Fruit fly (Drosophila melanogaster) whole organism, larva: ENCODE data around the gene mthl10.

ENCODE experiments used
- noc ChIP-seq: fragments of 200-800 bp; sonication (Bioruptor generic); optimal IDR thresholded peaks from 3 replicates; lab custom pipeline; 2019; ENCODE audit warnings: missing biosample characterization, mild to moderate bottlenecking, missing genetic modification characterization, moderate library complexity

The mthl10 gene

dm6 chr3L:349751-350150, 7.0 kb upstream of the mthl10 start:
- peak; percentile 51 for TF ChIP-seq noc

- TF ChIP-seq noc: no peak
Measured at dm6 chr3L:348406-348743, 5.7 kb upstream of the mthl10 start.

- TF ChIP-seq noc: no peak
Measured at dm6 chr3L:347641-348405, 5.1 kb upstream of the mthl10 start.

DNA sequence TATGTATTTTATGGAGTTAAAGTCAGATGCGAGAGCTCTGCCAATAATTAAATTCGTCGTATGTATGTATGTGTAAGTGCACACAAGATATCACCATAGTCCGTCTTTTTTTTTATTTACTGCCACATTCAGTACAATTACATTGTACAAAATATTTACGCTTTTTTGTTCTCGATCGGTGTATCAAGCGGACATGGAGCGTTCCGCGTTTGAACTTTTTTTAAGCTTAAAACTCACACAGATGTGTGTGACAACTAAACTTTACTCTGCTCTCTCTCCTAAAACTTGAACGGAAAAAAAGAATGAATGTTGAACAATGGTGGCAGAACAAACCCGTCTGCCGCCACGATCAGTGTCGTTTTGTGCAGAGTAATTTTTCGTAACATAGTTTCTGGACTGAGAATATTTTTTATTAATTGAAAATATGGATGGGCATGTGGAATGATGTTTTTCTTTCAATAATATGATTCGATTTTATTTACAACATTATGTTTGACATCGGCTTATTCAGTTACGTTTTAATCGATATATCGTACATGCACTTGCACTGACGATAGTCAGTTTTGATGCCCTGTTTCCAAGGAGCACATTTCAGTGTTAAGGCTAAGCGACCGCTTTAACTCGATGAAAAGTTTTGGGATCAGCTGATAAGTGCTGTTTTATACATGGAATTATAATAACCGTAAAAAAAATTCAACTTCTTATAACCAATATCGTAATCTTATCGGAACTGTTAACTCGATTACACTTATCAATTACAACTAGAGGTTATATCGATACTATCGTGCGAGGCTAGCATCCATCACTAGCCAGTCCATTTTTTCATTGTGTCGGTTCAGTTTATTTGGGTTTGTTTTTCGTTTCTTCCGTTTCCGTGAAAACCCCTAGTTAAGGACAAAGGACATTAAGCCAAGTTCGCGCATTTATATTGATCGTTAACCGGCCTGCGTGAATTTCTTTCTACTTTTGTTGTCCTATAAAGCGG, 4.2 kb upstream of the mthl10 start, which contains the start of gene mth:
Gene mth (minus strand): TSS at position 302 of the 985 bp plus-strand sequence.
- peak; percentile 36 for TF ChIP-seq noc

dm6 chr3L:343316-343715, 601 bp upstream of the mthl10 start:
- no peak for TF ChIP-seq noc

DNA sequence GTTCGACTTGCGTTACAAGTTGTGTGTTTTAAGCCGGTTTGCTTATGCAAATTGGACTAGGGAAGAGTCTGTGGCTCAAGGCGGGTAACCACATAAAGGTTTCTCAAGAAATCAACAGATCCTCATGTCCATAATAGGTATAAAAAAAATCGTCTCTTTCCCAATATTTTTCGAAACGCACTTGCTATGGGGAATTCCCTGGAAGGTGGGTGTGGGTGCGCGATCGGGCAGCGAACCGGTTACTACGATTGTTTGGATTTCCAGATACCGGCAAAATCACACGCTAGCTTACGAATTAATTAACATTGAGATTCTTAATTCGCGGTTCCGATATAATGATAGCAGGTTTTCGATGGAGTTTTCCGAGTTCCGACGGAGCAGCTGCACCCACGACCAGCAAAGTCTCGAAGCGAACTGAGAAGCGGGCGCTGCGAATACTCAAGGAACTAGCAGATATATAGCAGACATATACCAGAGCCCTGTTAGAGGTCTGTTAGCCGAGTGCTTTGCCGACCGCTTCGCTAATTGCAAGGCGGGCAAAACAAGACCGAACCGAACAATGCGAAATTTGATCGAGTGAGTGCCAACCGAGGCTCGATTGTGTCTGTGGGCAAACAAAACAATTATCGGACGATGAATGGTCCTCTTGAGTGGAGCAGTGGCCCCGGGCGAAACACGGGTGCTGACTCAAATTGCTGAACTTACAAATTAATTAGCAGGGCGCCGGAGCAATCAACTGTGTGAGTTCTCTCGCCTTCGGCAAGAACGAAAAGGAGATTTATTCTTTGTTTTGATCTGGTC, 1.5 kb downstream of the mthl10 start:
- peak; percentile 18 for TF ChIP-seq noc

- no peak for TF ChIP-seq noc
Measured at dm6 chr3L:340569-340968, 2.1 kb downstream of the mthl10 start.

DNA sequence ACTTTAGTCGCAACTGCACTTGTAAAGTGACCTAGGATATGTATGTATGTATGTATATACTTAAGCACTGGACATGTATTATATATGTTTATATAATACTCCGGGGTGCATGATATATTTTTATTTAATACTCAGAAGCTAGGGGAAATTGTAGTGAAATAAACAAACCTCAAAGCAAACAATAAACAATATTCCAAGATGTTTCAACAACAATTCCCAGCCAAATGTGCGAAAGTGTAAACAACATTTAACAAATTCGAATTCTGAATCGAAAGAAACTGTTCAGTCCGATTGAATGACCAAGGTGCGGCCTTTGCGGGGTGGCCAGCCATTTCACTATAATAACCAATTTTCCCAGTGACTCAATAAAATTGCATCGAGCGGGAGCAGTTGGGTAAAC, 2.6 kb downstream of the mthl10 start:
- TF ChIP-seq noc: no peak

dm6 chr3L:339072-339471, 3.6 kb downstream of the mthl10 start:
- TF ChIP-seq noc: no peak

- no peak for TF ChIP-seq noc
Measured at dm6 chr3L:338116-338515, 4.6 kb downstream of the mthl10 start.

- TF ChIP-seq noc: peak; percentile 39
Measured at dm6 chr3L:337148-337547, 5.6 kb downstream of the mthl10 start.

DNA sequence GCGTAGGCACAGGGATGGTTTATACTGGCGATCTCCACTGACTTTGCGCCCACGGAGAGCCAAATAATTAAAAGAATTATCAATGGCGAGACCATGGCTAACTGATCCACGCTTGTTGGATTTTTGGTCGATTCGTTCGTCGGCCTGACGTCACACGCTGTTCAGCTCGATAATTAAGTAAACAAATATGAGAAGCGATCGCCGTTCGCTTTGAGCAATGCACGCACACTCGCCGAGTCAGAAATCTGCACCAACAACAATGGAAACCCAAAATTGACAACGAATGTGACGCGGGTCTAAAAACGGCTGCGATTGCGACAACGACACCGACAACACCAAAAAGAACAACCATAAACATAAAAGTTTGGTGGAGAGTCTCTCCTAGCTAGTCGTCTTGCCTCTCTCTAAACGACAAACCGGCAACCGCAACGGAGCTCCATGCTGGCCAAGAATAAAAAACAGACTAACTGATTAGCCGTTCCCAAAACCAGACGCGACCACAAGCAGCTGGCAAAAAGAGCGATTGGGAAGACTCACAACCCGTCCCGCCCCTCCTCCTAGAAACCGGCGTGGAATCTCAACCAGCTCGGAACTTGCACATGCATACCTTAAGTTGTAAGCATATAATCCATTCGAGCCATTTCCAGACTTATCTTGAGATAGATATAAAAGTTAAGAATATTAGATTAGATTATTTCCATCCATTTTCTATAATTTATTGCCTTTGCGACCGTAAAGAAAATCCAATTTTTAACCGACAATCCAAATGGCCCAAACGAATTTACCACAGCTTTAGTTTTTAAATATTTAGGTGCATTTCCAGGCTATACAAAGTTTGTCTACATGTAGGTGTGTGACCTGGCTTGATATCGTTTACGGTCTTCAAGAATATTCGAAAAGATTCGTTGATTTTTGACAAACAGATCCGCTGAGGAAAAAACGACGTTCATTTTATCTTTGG, 10.6 kb downstream of the mthl10 start, which contains the start of gene mthl9:
Gene mthl9 (minus strand): TSS at position 468 of the 961 bp plus-strand sequence.
- peak; percentile 43 for TF ChIP-seq noc

dm6 chr3L:329153-329698, 13.5 kb downstream of the mthl10 start:
- no peak for TF ChIP-seq noc

DNA sequence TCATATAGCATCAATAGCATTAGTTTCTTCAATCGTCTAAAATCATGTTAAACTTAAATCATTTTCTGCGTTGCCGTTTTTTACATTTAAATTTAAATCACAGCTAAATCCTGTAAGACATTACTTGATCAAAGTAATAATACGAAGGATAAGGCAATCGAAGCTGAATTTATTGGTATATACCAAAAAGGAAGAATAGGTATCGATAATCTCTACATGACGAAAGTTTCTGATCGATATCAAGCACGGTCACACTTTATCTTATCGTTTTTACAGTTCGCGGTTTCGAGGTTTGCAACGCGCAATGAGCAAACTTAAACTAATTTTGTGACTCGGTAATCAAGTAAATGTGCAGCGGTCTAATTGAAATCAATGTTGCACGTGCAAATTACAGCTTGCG, 14.9 kb downstream of the mthl10 start, which contains the start of the genes Atac3 and Ptpmeg:
Gene Atac3 (minus strand): TSS at position 160 of the 400 bp plus-strand sequence.
Gene Ptpmeg (plus strand): TSS at position 265 of the 400 bp plus-strand sequence.
- TF ChIP-seq noc: no peak

DNA sequence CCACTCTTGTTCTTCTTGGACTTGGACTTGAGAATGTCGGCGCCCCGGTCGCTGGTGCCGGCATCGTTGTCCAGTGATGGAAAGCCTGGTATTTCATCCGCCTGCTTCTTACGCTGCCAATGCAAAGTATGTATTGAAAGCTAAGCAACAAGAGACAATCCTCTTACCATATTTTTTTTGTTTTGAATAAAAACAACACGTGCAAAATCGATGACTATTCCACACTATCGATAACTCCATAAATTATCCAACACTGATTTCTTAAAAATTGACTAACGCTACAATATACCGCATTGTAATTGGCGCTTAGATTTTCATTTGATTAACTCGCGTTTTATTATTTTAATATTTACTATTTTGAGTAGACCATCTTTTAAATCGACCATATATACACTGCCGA, 18.2 kb downstream of the mthl10 start, which contains the start of gene CG32344:
Gene CG32344 (minus strand): TSS at position 235 of the 400 bp plus-strand sequence.
- no peak for TF ChIP-seq noc
